Worm (Caenorhabditis elegans) whole organism, young adult: ENCODE measurements around the gene clec-118.

Experiments
- B0336.3 ChIP-seq: fragments of 200-800 bp; sonication (Bioruptor generic); IDR thresholded peaks from 2 replicates; pipeline ENCODE4 v1.3.6; 2022; ENCODE audit warnings: missing genetic modification characterization, missing compliant biosample characterization
- C06A6.2 ChIP-seq: fragments of 200-800 bp; sonication (Bioruptor generic); conservative IDR thresholded peaks from 2 replicates; pipeline ENCODE4 v1.3.6; 2022; ENCODE audit warnings: missing genetic modification characterization, missing compliant biosample characterization
- D2030.7 ChIP-seq: fragments of 200-800 bp; sonication (Bioruptor generic); IDR thresholded peaks from 2 replicates; pipeline ENCODE4 v1.3.6; 2022; ENCODE audit warnings: missing genetic modification reagents, missing genetic modification characterization, missing compliant biosample characterization
- F23B12.7 ChIP-seq: sonication (generic microtip); optimal IDR thresholded peaks from 2 replicates; lab custom pipeline; 2017; ENCODE audit warnings: missing genetic modification characterization, mild to moderate bottlenecking, missing compliant biosample characterization, antibody characterized with exemption, moderate library complexity; ENCODE audit not compliant: insufficient read depth
- F39B2.1 ChIP-seq: fragments of 200-800 bp; sonication (Bioruptor generic); IDR thresholded peaks from 2 replicates; pipeline ENCODE4 v1.3.6; 2022; ENCODE audit warnings: missing genetic modification reagents, missing genetic modification characterization, missing compliant biosample characterization
- K11D2.4 ChIP-seq: fragments of 200-800 bp; sonication (Bioruptor generic); IDR thresholded peaks from 2 replicates; pipeline ENCODE4 v1.3.6; 2022; ENCODE audit warnings: missing genetic modification reagents, missing genetic modification characterization, missing compliant biosample characterization
- akir-1 ChIP-seq: fragments of 200-800 bp; sonication (Bioruptor generic); optimal IDR thresholded peaks from 2 replicates; lab custom pipeline; 2018; ENCODE audit warnings: mild to moderate bottlenecking, missing genetic modification characterization, moderate library complexity, missing compliant biosample characterization
- ama-1 ChIP-seq, 3 experiments: fragments of 150-350 bp in 1 of 3; sonication (generic microtip) in 2 of 3; optimal IDR thresholded peaks; 2 replicates each; lab custom pipeline; 2014 to 2018; ENCODE audit warnings: missing biosample characterization in 2 of 3, missing genetic modification characterization in 2 of 3, missing genetic modification reagents in 2 of 3
- bed-2 ChIP-seq: fragments of 200-800 bp; sonication (Bioruptor generic); IDR thresholded peaks from 2 replicates; pipeline ENCODE4 v1.3.6; 2022; ENCODE audit warnings: missing genetic modification reagents, missing genetic modification characterization, missing compliant biosample characterization
- ceh-27 ChIP-seq: fragments of 200-800 bp; sonication (Bioruptor generic); optimal IDR thresholded peaks from 2 replicates; lab custom pipeline; 2018; ENCODE audit warnings: mild to moderate bottlenecking, missing genetic modification characterization, moderate library complexity, missing compliant biosample characterization
- dpff-1 ChIP-seq: sonication (generic microtip); optimal IDR thresholded peaks from 2 replicates; lab custom pipeline; 2017; ENCODE audit warnings: mild to moderate bottlenecking, missing genetic modification characterization, missing compliant biosample characterization
- dpl-1 ChIP-seq: fragments of 150-350 bp; optimal IDR thresholded peaks from 2 replicates; lab custom pipeline; 2014; ENCODE audit warnings: missing biosample characterization, missing genetic modification reagents, missing genetic modification characterization
- efl-1 ChIP-seq: fragments of 150-350 bp; optimal IDR thresholded peaks from 2 replicates; lab custom pipeline; 2014; ENCODE audit warnings: missing biosample characterization, missing genetic modification reagents, missing genetic modification characterization
- ekl-4 ChIP-seq: fragments of 200-800 bp; sonication (Bioruptor generic); IDR thresholded peaks from 2 replicates; pipeline ENCODE4 v1.3.6; 2022; ENCODE audit warnings: missing genetic modification reagents, missing genetic modification characterization, missing compliant biosample characterization
- fkh-3 ChIP-seq: sonication (generic microtip); optimal IDR thresholded peaks from 2 replicates; lab custom pipeline; 2016; ENCODE audit warnings: mild to moderate bottlenecking, missing genetic modification characterization, missing compliant biosample characterization
- hmg-1.2 ChIP-seq: fragments of 200-800 bp; sonication (Bioruptor generic); IDR thresholded peaks from 2 replicates; pipeline ENCODE4 v1.3.6; 2022; ENCODE audit warnings: missing genetic modification reagents, missing genetic modification characterization, missing compliant biosample characterization
- hmg-20 ChIP-seq: fragments of 200-800 bp; sonication (Bioruptor generic); IDR thresholded peaks from 2 replicates; pipeline ENCODE4 v1.3.6; 2022; ENCODE audit warnings: missing genetic modification reagents, missing genetic modification characterization, missing compliant biosample characterization
- hrde-1 ChIP-seq: sonication (generic microtip); optimal IDR thresholded peaks from 2 replicates; lab custom pipeline; 2016; ENCODE audit warnings: missing genetic modification characterization, mild to moderate bottlenecking, missing compliant biosample characterization, moderate library complexity, missing genotype, missing genetic modification reagents, borderline replicate concordance
- hsf-1 ChIP-seq: fragments of 200-800 bp; sonication (Bioruptor generic); IDR thresholded peaks from 2 replicates; pipeline ENCODE4 v1.3.6; 2022; ENCODE audit warnings: missing genetic modification reagents, missing genetic modification characterization, missing compliant biosample characterization
- lin-26 ChIP-seq: fragments of 200-800 bp; sonication (Bioruptor generic); IDR thresholded peaks from 2 replicates; pipeline ENCODE4 v1.3.6; 2022; ENCODE audit warnings: missing genetic modification reagents, missing genetic modification characterization, missing compliant biosample characterization
- madf-3 ChIP-seq: fragments of 200-800 bp; sonication (Bioruptor generic); IDR thresholded peaks from 2 replicates; pipeline ENCODE4 v1.3.6; 2022; ENCODE audit warnings: missing genetic modification reagents, missing genetic modification characterization, missing compliant biosample characterization
- madf-6 ChIP-seq: fragments of 200-800 bp; sonication (Bioruptor generic); IDR thresholded peaks from 2 replicates; pipeline ENCODE4 v1.3.6; 2022; ENCODE audit warnings: missing genetic modification reagents, missing genetic modification characterization, missing compliant biosample characterization
- madf-8 ChIP-seq: fragments of 200-800 bp; sonication (Bioruptor generic); conservative IDR thresholded peaks from 2 replicates; pipeline ENCODE4 v1.3.6; 2022; ENCODE audit warnings: missing genetic modification reagents, missing genetic modification characterization, missing compliant biosample characterization
- nfyb-1 ChIP-seq: fragments of 200-800 bp; sonication (Bioruptor generic); IDR thresholded peaks from 2 replicates; pipeline ENCODE4 v1.3.6; 2022; ENCODE audit warnings: missing genetic modification reagents, missing genetic modification characterization, missing compliant biosample characterization
- rcor-1 ChIP-seq: fragments of 200-800 bp; sonication (Bioruptor generic); IDR thresholded peaks from 2 replicates; pipeline ENCODE4 v1.3.6; 2022; ENCODE audit warnings: missing genetic modification reagents, missing genetic modification characterization, missing compliant biosample characterization
- rec-8 ChIP-seq, 2 experiments: sonication (generic microtip); optimal IDR thresholded peaks; 2 replicates each; lab custom pipeline; 2016; ENCODE audit warnings: mild to moderate bottlenecking in 2 of 2, missing genetic modification characterization in 2 of 2, missing genetic modification reagents in 2 of 2, missing genotype in 2 of 2, missing biosample characterization in 1 of 2, missing compliant biosample characterization in 1 of 2, moderate library complexity in 1 of 2
- sdz-38 ChIP-seq: sonication (generic microtip); optimal IDR thresholded peaks from 2 replicates; lab custom pipeline; 2016; ENCODE audit warnings: missing genotype, missing genetic modification characterization, missing compliant biosample characterization
- snpc-1.3 ChIP-seq: sonication (generic microtip); optimal IDR thresholded peaks from 2 replicates; lab custom pipeline; 2017; ENCODE audit warnings: missing genetic modification characterization, mild to moderate bottlenecking, missing compliant biosample characterization, antibody characterized with exemption, moderate library complexity, missing genotype, missing genetic modification reagents; ENCODE audit not compliant: insufficient read depth
- snpc-3.4 ChIP-seq: sonication (generic microtip); optimal IDR thresholded peaks from 2 replicates; lab custom pipeline; 2017; ENCODE audit warnings: missing genetic modification characterization, mild to moderate bottlenecking, missing compliant biosample characterization, antibody characterized with exemption, moderate library complexity, missing genotype, missing genetic modification reagents
- somi-1 ChIP-seq: fragments of 200-800 bp; sonication (Bioruptor generic); optimal IDR thresholded peaks from 2 replicates; lab custom pipeline; 2018; ENCODE audit warnings: mild to moderate bottlenecking, missing genetic modification characterization, missing compliant biosample characterization
- tbp1 ChIP-seq: fragments of 200-800 bp; sonication (Bioruptor generic); optimal IDR thresholded peaks from 2 replicates; lab custom pipeline; 2018; ENCODE audit warnings: mild to moderate bottlenecking, missing genetic modification characterization, missing compliant biosample characterization
- unc-62 ChIP-seq: fragments of 150-350 bp; optimal IDR thresholded peaks from 2 replicates; lab custom pipeline; 2014; ENCODE audit warnings: missing biosample characterization, missing genetic modification reagents, missing genetic modification characterization
- zfh-2 ChIP-seq: fragments of 200-800 bp; sonication (Bioruptor generic); conservative IDR thresholded peaks from 2 replicates; pipeline ENCODE4 v1.3.6; 2022; ENCODE audit warnings: missing genetic modification reagents, missing genetic modification characterization, missing compliant biosample characterization
- zim-3 ChIP-seq: sonication (generic microtip); optimal IDR thresholded peaks from 2 replicates; lab custom pipeline; 2017; ENCODE audit warnings: mild to moderate bottlenecking, missing genetic modification characterization, moderate library complexity, missing compliant biosample characterization
- ztf-18 ChIP-seq: sonication (generic microtip); optimal IDR thresholded peaks from 2 replicates; lab custom pipeline; 2016; ENCODE audit warnings: missing genotype, mild to moderate bottlenecking, missing genetic modification characterization, missing compliant biosample characterization
- ztf-22 ChIP-seq: fragments of 200-800 bp; sonication (Bioruptor generic); optimal IDR thresholded peaks from 2 replicates; lab custom pipeline; 2018; ENCODE audit warnings: mild to moderate bottlenecking, missing genetic modification characterization, moderate library complexity, missing compliant biosample characterization
- ztf-6 ChIP-seq: fragments of 200-800 bp; sonication (Bioruptor generic); IDR thresholded peaks from 2 replicates; pipeline ENCODE4 v1.3.6; 2022; ENCODE audit warnings: missing genetic modification reagents, missing genetic modification characterization, missing compliant biosample characterization

Gene clec-118

DNA sequence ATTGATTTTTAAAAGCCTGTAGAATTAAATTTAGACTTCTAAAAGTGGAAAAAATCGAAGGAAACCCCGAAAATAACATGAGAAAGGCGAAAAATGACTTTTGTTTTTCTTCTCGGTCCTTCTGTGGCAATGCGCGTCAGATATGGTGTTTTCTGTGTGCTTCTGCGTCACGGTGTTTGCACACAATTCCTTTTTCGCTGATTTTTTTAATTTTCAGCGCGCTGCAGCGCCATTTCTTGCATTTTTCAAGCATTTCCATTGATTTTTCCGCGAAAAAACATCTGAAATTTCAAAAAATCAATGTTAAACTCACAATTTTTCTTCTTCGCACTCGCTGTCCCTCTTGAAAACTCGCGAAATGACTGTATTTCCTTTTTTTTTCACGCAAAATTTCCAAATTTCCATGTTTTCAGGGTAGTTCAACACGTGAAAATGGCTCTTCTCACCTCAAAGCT lies 32.0 kb downstream of the clec-118 start, which contains the start of the genes cdc-37 and W08F4.3 (continued):
- TF ChIP-seq madf-6 (GFP tag; lab: Robert Waterston, UW) (peak; percentile 87), snpc-1.3 (tag; lab: Kevin White, UChicago) (peak; percentile 27), ama-1 (optimal IDR thresholded peaks at IDR 0.05; lab: Kevin White, UChicago) (no peak), ama-1 (GFP tag; optimal IDR thresholded peaks at IDR 0.05; lab: Kevin White, UChicago) (no peak), rcor-1 (GFP tag; lab: Robert Waterston, UW) (peak; percentile 19; the same call in 1 of the 2 replicates), sdz-38 (tag; lab: Kevin White, UChicago) (no peak), C06A6.2 (no peak), madf-8 (GFP tag; lab: Robert Waterston, UW) (peak; percentile 75), nfyb-1 (no peak), K11D2.4 (GFP tag; lab: Robert Waterston, UW) (no peak), unc-62 (GFP tag; lab: Kevin White, UChicago) (no peak), ceh-27 (GFP tag; lab: Kevin White, UChicago) (no peak), dpff-1 (tag; lab: Kevin White, UChicago) (no peak), madf-3 (GFP tag; lab: Robert Waterston, UW) (0 out of 2 replicates have a peak, but pooled peaks have one; percentile 54), F39B2.1 (GFP tag; lab: Robert Waterston, UW) (no peak), dpl-1 (GFP tag; lab: Kevin White, UChicago) (peak; percentile 54)

DNA sequence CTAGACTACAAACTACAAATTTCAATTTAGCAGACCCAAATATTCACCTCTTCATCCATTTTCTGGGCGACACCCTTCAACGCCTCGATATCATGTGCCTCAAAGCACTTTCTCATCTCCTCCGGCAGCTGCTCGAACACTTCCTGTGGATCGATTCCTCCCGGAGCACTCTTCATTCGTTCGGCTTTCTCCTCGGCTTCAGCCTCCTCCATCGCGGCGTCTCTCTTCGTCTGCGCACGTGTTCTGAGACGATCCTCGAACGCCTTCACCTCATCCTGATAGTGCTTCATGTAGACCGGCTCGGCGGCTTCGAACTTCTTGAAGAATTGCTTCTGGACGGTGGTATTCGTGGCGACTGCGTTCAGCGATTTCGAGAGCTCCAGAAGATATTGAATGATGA lies 33.5 kb downstream of the clec-118 start:
- no peak for TF ChIP-seq dpff-1 (tag; lab: Kevin White, UChicago)
- TF ChIP-seq bed-2: no peak
- no peak for TF ChIP-seq C06A6.2
- peak; percentile 33; the same call in 1 of the 2 replicates for TF ChIP-seq zfh-2
- TF ChIP-seq ztf-18: no peak
- no peak for TF ChIP-seq rec-8 (tag; optimal IDR thresholded peaks at IDR 0.05; lab: Kevin White, UChicago)
- no peak for TF ChIP-seq fkh-3 (tag; lab: Kevin White, UChicago)
- no peak for TF ChIP-seq akir-1 (GFP tag; lab: Kevin White, UChicago)
- TF ChIP-seq hmg-20 (GFP tag; lab: Robert Waterston, UW): no peak
- no peak for TF ChIP-seq efl-1
- TF ChIP-seq tbp1: no peak
- TF ChIP-seq madf-8 (GFP tag; lab: Robert Waterston, UW): no peak
- no peak for TF ChIP-seq zim-3 (tag; lab: Kevin White, UChicago)
- no peak for TF ChIP-seq hsf-1 (GFP tag; lab: Robert Waterston, UW)
- TF ChIP-seq hmg-1.2 (GFP tag; lab: Robert Waterston, UW): no peak
- 0 out of 2 replicates have a peak, but pooled peaks have one; percentile 3 for TF ChIP-seq lin-26
- TF ChIP-seq F23B12.7 (tag; lab: Kevin White, UChicago): no peak
- TF ChIP-seq, all 124 proteins: peak for 2

ce11 chrII:577632-578031 lies 34.6 kb downstream of the clec-118 start, which contains the start of gene W08F4.7:
TSS of gene W08F4.7 (minus strand) at chrII:577732.
- TF ChIP-seq ekl-4 (GFP tag; lab: Robert Waterston, UW) (0 out of 2 replicates have a peak, but pooled peaks have one; percentile 12), madf-6 (GFP tag; lab: Robert Waterston, UW) (0 out of 2 replicates have a peak, but pooled peaks have one; percentile 1), somi-1 (GFP tag; lab: Kevin White, UChicago) (no peak), D2030.7 (GFP tag; lab: Robert Waterston, UW) (no peak), B0336.3 (GFP tag; lab: Robert Waterston, UW) (peak; percentile 26; the same call in 1 of the 2 replicates), snpc-3.4 (tag; lab: Kevin White, UChicago) (peak; percentile 30), ztf-22 (GFP tag; lab: Kevin White, UChicago) (no peak), snpc-1.3 (tag; lab: Kevin White, UChicago) (peak; percentile 48), hrde-1 (tag; lab: Kevin White, UChicago) (peak; percentile 42), ztf-6 (GFP tag; lab: Robert Waterston, UW) (no peak), ama-1 (optimal IDR thresholded peaks at IDR 0.05; lab: Kevin White, UChicago) (no peak), ama-1 (GFP tag; optimal IDR thresholded peaks at IDR 0.05; lab: Kevin White, UChicago) (peak in 1 of 2 experiments; percentile 38)
